Worm (Caenorhabditis elegans): ENCODE measurements around the gene ZK353.4.

DNA sequence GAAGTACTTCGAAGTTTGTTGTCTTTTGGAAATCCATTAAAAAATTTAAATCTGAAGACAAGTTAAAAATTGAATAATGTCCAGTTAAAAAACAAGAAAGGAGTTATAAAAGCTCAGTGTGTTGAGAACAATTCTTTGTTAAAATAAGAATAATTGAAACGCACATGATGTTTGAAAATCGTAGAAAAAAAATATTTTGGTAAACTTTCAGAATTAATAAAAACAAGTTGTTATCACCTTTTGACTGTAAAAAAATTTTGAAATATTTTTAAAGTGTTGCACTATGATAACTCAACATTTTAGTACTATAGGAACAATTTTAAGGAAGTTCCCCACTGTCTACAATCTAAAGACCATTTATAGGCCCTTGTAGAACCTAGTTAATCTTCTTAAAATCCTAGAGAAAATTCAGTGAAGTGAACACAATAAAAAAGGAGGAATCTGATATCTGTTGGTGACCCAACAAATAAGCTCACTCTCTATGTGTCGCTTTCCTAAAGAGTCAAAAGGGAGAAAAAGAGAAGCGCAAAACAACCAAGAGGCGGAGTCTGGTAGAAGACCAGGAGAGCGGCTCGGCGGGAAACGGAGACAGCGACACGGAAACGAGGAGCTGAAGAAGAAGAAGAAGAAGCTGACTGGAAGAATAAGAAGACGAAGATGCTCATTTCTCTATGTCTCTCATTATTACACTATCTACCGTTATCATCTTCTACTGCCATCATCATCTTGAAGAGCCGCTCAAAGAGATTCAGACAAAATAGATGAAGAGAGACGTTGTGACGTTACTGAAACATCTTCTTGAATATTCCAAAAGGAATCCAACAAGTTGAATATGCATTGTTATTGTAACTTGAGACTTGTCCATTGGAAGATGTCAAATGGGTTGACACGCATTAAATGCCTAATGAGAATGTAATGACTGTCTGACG is 5.2 kb upstream of the ZK353.4 start, which contains the start of gene ZK353.10:
- no peak for TF ChIP-seq B0310.2 (tag; optimal IDR thresholded peaks at IDR 0.05)
- TF ChIP-seq scrt-1 (GFP tag; IDR thresholded peaks at IDR 0.05) = no peak
- TF ChIP-seq ets-7 (tag; optimal IDR thresholded peaks at IDR 0.05) = no peak
- no peak for TF ChIP-seq hmbx-1 (tag; optimal IDR thresholded peaks at IDR 0.05)
- no peak for TF ChIP-seq ama-1 (optimal IDR thresholded peaks at IDR 0.05)
- no peak for TF ChIP-seq hnd-1 (tag; optimal IDR thresholded peaks at IDR 0.05)
- no peak for TF ChIP-seq ceh-36 (tag; optimal IDR thresholded peaks at IDR 0.05)
- no peak for TF ChIP-seq flt-1 (GFP tag; IDR thresholded peaks at IDR 0.05)
- no peak for TF ChIP-seq F13C5.2 (tag; optimal IDR thresholded peaks at IDR 0.05)
- TF ChIP-seq tra-4 (tag; optimal IDR thresholded peaks at IDR 0.05) = no peak
- TF ChIP-seq tbx-11 (GFP tag; IDR thresholded peaks at IDR 0.05) = no peak
- no peak for TF ChIP-seq ceh-13 (GFP tag; optimal IDR thresholded peaks at IDR 0.05)
